Fruit fly (Drosophila melanogaster) whole organism, wandering third instar larva: ENCODE results near the gene sesB.

Experiments
- Abd-B ChIP-seq: fragments of >200 bp; optimal IDR thresholded peaks from 2 replicates; lab custom pipeline; 2017; ENCODE audit warnings: missing biosample characterization, missing genetic modification characterization
- CG32264 ChIP-seq: fragments of 200-800 bp; sonication (Bioruptor generic); optimal IDR thresholded peaks from 2 replicates; lab custom pipeline; 2016; ENCODE audit warnings: missing biosample characterization, missing genetic modification characterization
- CG9705 ChIP-seq: fragments of 200-800 bp; sonication (Bioruptor generic); optimal IDR thresholded peaks from 2 replicates; lab custom pipeline; 2018; ENCODE audit warnings: missing biosample characterization, mild to moderate bottlenecking, missing genetic modification characterization
- CrebA ChIP-seq: fragments of 200-800 bp; sonication (Bioruptor generic); optimal IDR thresholded peaks from 2 replicates; lab custom pipeline; 2016; ENCODE audit warnings: missing biosample characterization, mild to moderate bottlenecking, missing genetic modification characterization, borderline replicate concordance
- Dfd ChIP-seq: fragments of >200 bp; optimal IDR thresholded peaks from 2 replicates; lab custom pipeline; 2017; ENCODE audit warnings: missing biosample characterization, missing genetic modification characterization
- Dif ChIP-seq: fragments of 200-275, 200-300 bp; sonication (Bioruptor generic); optimal IDR thresholded peaks from 2 replicates; lab custom pipeline; 2018; ENCODE audit warnings: missing biosample characterization, missing genetic modification characterization; ENCODE audit not compliant: partially characterized antibody
- GATAd ChIP-seq: sonication (Bioruptor generic); optimal IDR thresholded peaks from 2 replicates; lab custom pipeline; 2016; ENCODE audit warnings: missing biosample characterization, missing genetic modification characterization
- HLH106 ChIP-seq: fragments of 200-800 bp; optimal IDR thresholded peaks from 3 replicates; lab custom pipeline; 2019; ENCODE audit warnings: missing biosample characterization, mild to moderate bottlenecking, missing genetic modification characterization, moderate library complexity
- Hnf4 ChIP-seq: fragments of 200-800 bp; sonication (Bioruptor generic); optimal IDR thresholded peaks from 2 replicates; lab custom pipeline; 2016; ENCODE audit warnings: missing biosample characterization, mild to moderate bottlenecking, missing genetic modification characterization
- Hr78 ChIP-seq: fragments of >200 bp; optimal IDR thresholded peaks from 2 replicates; lab custom pipeline; 2017; ENCODE audit warnings: missing biosample characterization, missing genetic modification characterization
- Hr83 ChIP-seq: fragments of 200-300 bp; sonication (Bioruptor generic); optimal IDR thresholded peaks from 2 replicates; lab custom pipeline; 2016; ENCODE audit warnings: missing biosample characterization, mild to moderate bottlenecking, missing genetic modification characterization, moderate library complexity; ENCODE audit not compliant: poor library complexity, severe bottlenecking
- Jra ChIP-seq: sonication (Bioruptor generic); optimal IDR thresholded peaks from 2 replicates; lab custom pipeline; 2016; ENCODE audit warnings: missing biosample characterization, missing genetic modification characterization
- Mio ChIP-seq: sonication (Bioruptor generic); optimal IDR thresholded peaks from 2 replicates; lab custom pipeline; 2016; ENCODE audit warnings: missing biosample characterization, missing genetic modification characterization
- Myc ChIP-seq: fragments of >200 bp; optimal IDR thresholded peaks from 2 replicates; lab custom pipeline; 2017
- N ChIP-seq: fragments of >200 bp; optimal IDR thresholded peaks from 2 replicates; lab custom pipeline; 2018; ENCODE audit warnings: missing biosample characterization, missing external identifiers, missing genetic modification characterization
- OdsH ChIP-seq: fragments of 200-800 bp; sonication (Bioruptor generic); optimal IDR thresholded peaks from 2 replicates; lab custom pipeline; 2016; ENCODE audit warnings: missing biosample characterization, mild to moderate bottlenecking, missing genetic modification characterization
- Rel ChIP-seq, 2 experiments: fragments of 200-800 bp; sonication (Bioruptor generic) in 1 of 2; optimal IDR thresholded peaks; 2 replicates in 1 of 2; 3 replicates in 1 of 2; lab custom pipeline; 2016 to 2019; ENCODE audit warnings: mild to moderate bottlenecking in 2 of 2, missing biosample characterization in 2 of 2, missing genetic modification characterization in 2 of 2, moderate library complexity in 1 of 2
- Sp1 ChIP-seq: fragments of 200-800 bp; sonication (Bioruptor generic); optimal IDR thresholded peaks from 3 replicates; lab custom pipeline; 2019; ENCODE audit warnings: missing biosample characterization, mild to moderate bottlenecking, missing genetic modification characterization, moderate library complexity
- Vsx2 ChIP-seq: fragments of 200-300, 225-300 bp; sonication (Bioruptor generic); optimal IDR thresholded peaks from 2 replicates; lab custom pipeline; 2018; ENCODE audit warnings: missing biosample characterization, missing genetic modification characterization; ENCODE audit not compliant: partially characterized antibody
- br ChIP-seq: fragments of 200-800 bp; sonication (Bioruptor generic); optimal IDR thresholded peaks from 2 replicates; lab custom pipeline; 2016; ENCODE audit warnings: missing biosample characterization, missing genetic modification characterization
- brk ChIP-seq: fragments of 200-800 bp; sonication (Bioruptor generic); optimal IDR thresholded peaks from 2 replicates; lab custom pipeline; 2016; ENCODE audit warnings: missing biosample characterization, mild to moderate bottlenecking, missing genetic modification characterization
- dl ChIP-seq, 2 experiments: fragments of 175-275, 200-275 bp in 1 of 2; fragments of 200-275 bp in 1 of 2; sonication (Bioruptor generic); optimal IDR thresholded peaks; lab custom pipeline; 2018; ENCODE audit warnings: mild to moderate bottlenecking in 2 of 2, missing biosample characterization in 2 of 2, missing genetic modification characterization in 2 of 2, moderate library complexity in 2 of 2; ENCODE audit not compliant: partially characterized antibody in 2 of 2, insufficient read depth in 1 of 2
- dmrt93B ChIP-seq: fragments of 200-800 bp; sonication (Bioruptor generic); optimal IDR thresholded peaks from 2 replicates; lab custom pipeline; 2018; ENCODE audit warnings: missing biosample characterization, mild to moderate bottlenecking, missing genetic modification characterization
- dsf ChIP-seq: sonication (Bioruptor generic); optimal IDR thresholded peaks from 2 replicates; lab custom pipeline; 2016; ENCODE audit warnings: missing biosample characterization, missing genetic modification characterization, borderline replicate concordance
- ey ChIP-seq: fragments of 200-800 bp; sonication (Bioruptor generic); optimal IDR thresholded peaks from 2 replicates; lab custom pipeline; 2016; ENCODE audit warnings: missing biosample characterization, missing genetic modification characterization
- foxo ChIP-seq, 2 experiments: fragments of 200-800 bp; sonication (Bioruptor generic); optimal IDR thresholded peaks; 2 replicates in 1 of 2; 3 replicates in 1 of 2; lab custom pipeline; 2016 to 2017; ENCODE audit warnings: missing biosample characterization in 2 of 2, missing genetic modification characterization in 2 of 2
- fru ChIP-seq: fragments of 200-800 bp; sonication (Bioruptor generic); optimal IDR thresholded peaks from 3 replicates; lab custom pipeline; 2016; ENCODE audit warnings: missing biosample characterization, mild to moderate bottlenecking, missing genetic modification characterization
- h ChIP-seq: fragments of 200-800 bp; sonication (Bioruptor generic); optimal IDR thresholded peaks from 3 replicates; lab custom pipeline; 2016; ENCODE audit warnings: missing biosample characterization, mild to moderate bottlenecking, missing genetic modification characterization
- jim ChIP-seq: fragments of 175-275, 200-325 bp; sonication (Bioruptor generic); optimal IDR thresholded peaks from 2 replicates; lab custom pipeline; 2016; ENCODE audit warnings: missing biosample characterization, mild to moderate bottlenecking, missing genetic modification characterization
- lola ChIP-seq: fragments of >200 bp; optimal IDR thresholded peaks from 2 replicates; lab custom pipeline; 2017; ENCODE audit warnings: missing biosample characterization, missing genetic modification characterization
- pan ChIP-seq: fragments of >200 bp; optimal IDR thresholded peaks from 2 replicates; lab custom pipeline; 2017
- psq ChIP-seq: fragments of 200-800 bp; sonication (Bioruptor generic); optimal IDR thresholded peaks from 3 replicates; lab custom pipeline; 2017; ENCODE audit warnings: missing biosample characterization, mild to moderate bottlenecking, missing genetic modification characterization, moderate library complexity
- rgr ChIP-seq: fragments of 200-800 bp; sonication (Bioruptor generic); optimal IDR thresholded peaks from 3 replicates; lab custom pipeline; 2016; ENCODE audit warnings: missing biosample characterization, mild to moderate bottlenecking, missing genetic modification characterization
- sage ChIP-seq: fragments of 200-800 bp; sonication (Bioruptor generic); optimal IDR thresholded peaks from 2 replicates; lab custom pipeline; 2016; ENCODE audit warnings: missing biosample characterization, mild to moderate bottlenecking, missing genetic modification characterization
- sv ChIP-seq: fragments of 200-800 bp; sonication (Bioruptor generic); optimal IDR thresholded peaks from 3 replicates; lab custom pipeline; 2016; ENCODE audit warnings: missing biosample characterization, missing genetic modification characterization
- tai ChIP-seq: sonication (Bioruptor generic); optimal IDR thresholded peaks from 2 replicates; lab custom pipeline; 2016; ENCODE audit warnings: missing biosample characterization, missing genetic modification characterization
- usp ChIP-seq: fragments of >200 bp; optimal IDR thresholded peaks from 2 replicates; lab custom pipeline; 2017; ENCODE audit warnings: missing biosample characterization, missing genetic modification characterization
- woc ChIP-seq: sonication (Bioruptor generic); optimal IDR thresholded peaks from 2 replicates; lab custom pipeline; 2016; ENCODE audit warnings: missing biosample characterization, mild to moderate bottlenecking, missing genetic modification characterization

sesB gene

DNA sequence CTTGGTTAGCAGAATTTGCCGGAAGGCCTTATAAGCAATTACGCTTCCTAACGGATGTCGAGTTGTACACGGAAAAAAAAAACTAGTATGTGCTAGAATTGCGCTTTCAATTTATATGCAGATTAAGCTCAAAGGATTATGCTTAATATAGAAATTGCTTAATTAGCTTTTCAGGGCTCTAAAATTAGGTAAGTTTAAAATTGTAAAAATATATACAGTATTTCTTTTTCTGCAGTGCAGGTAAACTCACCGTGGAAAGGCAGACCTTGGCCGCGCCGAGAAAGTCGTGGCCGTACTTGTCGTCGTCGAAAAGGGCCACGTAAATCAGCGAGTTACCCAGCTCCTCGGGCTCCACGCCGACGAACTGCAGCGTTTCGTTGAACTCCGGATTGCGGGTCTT is 36.1 kb downstream of the sesB start:
- TF ChIP-seq sv (GFP tag; lab: Kevin White, UChicago) (no peak), h (GFP tag; lab: Kevin White, UChicago) (peak; percentile 3)

DNA sequence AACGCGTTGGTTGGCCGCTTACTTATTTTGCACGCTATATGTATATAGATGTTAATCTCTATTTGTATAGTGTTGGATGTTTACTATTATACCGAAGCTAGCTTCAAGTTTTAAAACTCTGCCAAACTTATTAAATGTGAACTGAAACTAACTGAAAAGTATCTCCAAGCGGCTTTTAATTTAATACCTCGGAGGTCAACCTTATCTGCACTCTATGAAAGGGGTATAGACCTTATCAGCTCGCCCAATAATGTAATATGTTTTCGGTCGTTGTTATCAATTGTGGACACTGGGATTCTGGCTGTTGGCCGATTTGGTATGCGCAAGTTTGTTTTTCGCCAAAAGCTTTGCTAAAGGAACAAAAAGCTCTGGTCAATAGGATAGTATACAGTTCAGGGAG is 38.1 kb downstream of the sesB start:
- TF ChIP-seq woc = no peak
- TF ChIP-seq fru = no peak
- TF ChIP-seq psq = no peak
- no peak for TF ChIP-seq Hr83 (GFP tag; lab: Kevin White, UChicago)
- no peak for TF ChIP-seq Abd-B (GFP tag; lab: Kevin White, UChicago)
- no peak for TF ChIP-seq CrebA (GFP tag; lab: Kevin White, UChicago)
- no peak for TF ChIP-seq sage (GFP tag; lab: Kevin White, UChicago)
- no peak for TF ChIP-seq sv (GFP tag; lab: Kevin White, UChicago)
- TF ChIP-seq ey (GFP tag; lab: Kevin White, UChicago) = no peak
- no peak for TF ChIP-seq Dfd (GFP tag; lab: Kevin White, UChicago)
- no peak for TF ChIP-seq dmrt93B

- TF ChIP-seq h (GFP tag; lab: Kevin White, UChicago) (no peak), CG32264 (GFP tag; lab: Kevin White, UChicago) (no peak), foxo (GFP tag; optimal IDR thresholded peaks at IDR 0.05; lab: Kevin White, UChicago) (no peak), Abd-B (GFP tag; lab: Kevin White, UChicago) (no peak), rgr (no peak), CG9705 (GFP tag; lab: Kevin White, UChicago) (no peak), Jra (GFP tag; lab: Kevin White, UChicago) (no peak), jim (GFP tag; lab: Kevin White, UChicago) (no peak), Mio (GFP tag; lab: Kevin White, UChicago) (no peak)
These were observed 41.2 kb downstream of the sesB start for dm6 chrX:10745590-10745953.

DNA sequence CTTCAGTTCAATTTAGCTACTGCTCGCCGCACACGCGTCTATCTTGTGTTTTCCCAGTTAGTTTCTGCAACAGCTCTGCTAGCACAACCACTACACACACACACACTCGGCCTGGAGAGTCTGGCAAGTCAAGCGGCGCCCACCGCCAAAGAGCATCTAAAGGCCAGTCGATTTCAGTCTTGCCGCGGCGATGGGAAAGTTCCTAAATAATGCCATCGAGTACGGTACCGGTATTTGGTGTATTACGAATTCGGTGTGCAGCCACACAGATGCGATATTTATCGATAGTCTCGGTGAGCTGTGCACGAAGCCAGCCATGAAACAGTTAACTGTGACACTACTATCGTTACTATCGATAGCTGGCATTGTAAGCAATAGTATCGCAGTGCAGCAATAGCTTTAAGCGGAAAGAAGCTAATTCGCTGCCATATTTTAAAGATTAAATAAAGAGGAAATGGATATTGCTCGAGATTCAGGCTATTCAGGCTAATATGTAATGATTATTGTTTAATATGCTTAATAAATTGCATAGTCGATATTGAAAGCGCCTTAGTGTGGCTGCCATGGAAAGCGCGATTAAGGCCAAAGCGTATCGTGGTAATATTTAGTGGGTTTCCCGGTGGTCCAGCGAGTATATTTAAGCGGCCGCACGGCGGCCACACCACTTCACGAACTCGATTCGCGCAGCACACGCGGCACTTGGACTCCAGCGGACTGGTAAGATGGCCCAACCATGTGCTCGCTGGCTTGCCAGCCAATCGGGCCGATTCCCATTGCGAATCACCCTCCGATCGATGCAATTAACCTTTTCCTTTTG is 41.8 kb downstream of the sesB start, which contains the start of gene stx:
stx (minus strand) TSS at position 171 of the 817 bp plus-strand sequence.
- TF ChIP-seq dmrt93B (no peak), GATAd (GFP tag; lab: Kevin White, UChicago) (no peak), Hr83 (GFP tag; lab: Kevin White, UChicago) (peak; percentile 85), N (GFP tag; lab: Kevin White, UChicago) (no peak), lola (no peak), Hr78 (GFP tag; lab: Kevin White, UChicago) (no peak), foxo (GFP tag; optimal IDR thresholded peaks at IDR 0.05; lab: Kevin White, UChicago) (peak in 1 of 2 experiments; percentile 8), CG9705 (GFP tag; lab: Kevin White, UChicago) (no peak), Dfd (GFP tag; lab: Kevin White, UChicago) (no peak), sv (GFP tag; lab: Kevin White, UChicago) (no peak), Hnf4 (GFP tag; lab: Kevin White, UChicago) (peak; percentile 41), CrebA (GFP tag; lab: Kevin White, UChicago) (no peak), Sp1 (GFP tag; lab: Kevin White, UChicago) (peak; percentile 35), psq (no peak), Mio (GFP tag; lab: Kevin White, UChicago) (no peak), jim (GFP tag; lab: Kevin White, UChicago) (peak; percentile 37), OdsH (GFP tag; lab: Kevin White, UChicago) (no peak), h (GFP tag; lab: Kevin White, UChicago) (peak; percentile 6), woc (peak; percentile 71), pan (lab: Kevin White, UChicago) (no peak), sage (GFP tag; lab: Kevin White, UChicago) (no peak), Jra (GFP tag; lab: Kevin White, UChicago) (peak; percentile 16), brk (GFP tag; lab: Kevin White, UChicago) (no peak), ey (GFP tag; lab: Kevin White, UChicago) (no peak), dsf (GFP tag; lab: Kevin White, UChicago) (peak; percentile 34), Dif (GFP tag; lab: Kevin White, UChicago) (peak; percentile 67), fru (peak; percentile 25), rgr (peak; percentile 17), CG32264 (GFP tag; lab: Kevin White, UChicago) (no peak), usp (GFP tag; lab: Kevin White, UChicago) (no peak), Myc (lab: Kevin White, UChicago) (peak; percentile 66), br (GFP tag; lab: Kevin White, UChicago) (no peak), tai (GFP tag; lab: Kevin White, UChicago) (no peak), Rel (GFP tag; optimal IDR thresholded peaks at IDR 0.05; lab: Kevin White, UChicago) (no peak), Rel (tag; optimal IDR thresholded peaks at IDR 0.05; lab: Kevin White, UChicago) (peak; percentile 91), dl (GFP tag; optimal IDR thresholded peaks at IDR 0.05; lab: Kevin White, UChicago; ENCODE audit: insufficient read depth in 1 of 2, partially characterized antibody in 2 of 2) (peak in 1 of 2 experiments; percentile 24), Abd-B (GFP tag; lab: Kevin White, UChicago) (no peak), HLH106 (tag; lab: Kevin White, UChicago) (peak; percentile 7), Vsx2 (GFP tag; lab: Kevin White, UChicago) (no peak)
- TF ChIP-seq, all 38 proteins: peak for 16
